Fruit fly (Drosophila melanogaster) whole organism, embryonic: ENCODE measurements around the gene Tpst.

Experiments used
- BtbVII ChIP-seq: fragments of 200-800 bp; sonication (Bioruptor generic); optimal IDR thresholded peaks from 3 replicates; lab custom pipeline; 2017; ENCODE audit warnings: missing biosample characterization, mild to moderate bottlenecking, missing genetic modification characterization
- CG10209 ChIP-seq: fragments of 200-800 bp; sonication (Bioruptor generic); optimal IDR thresholded peaks from 3 replicates; lab custom pipeline; 2017; ENCODE audit warnings: missing biosample characterization, mild to moderate bottlenecking, missing genetic modification characterization, missing genetic modification reagents
- CG10462 ChIP-seq: fragments of 200-800 bp; sonication (Bioruptor generic); optimal IDR thresholded peaks from 2 replicates; lab custom pipeline; 2016; ENCODE audit warnings: missing biosample characterization, missing genetic modification characterization
- CG13123 ChIP-seq: fragments of 200-800 bp; sonication (Bioruptor generic); optimal IDR thresholded peaks from 2 replicates; lab custom pipeline; 2016; ENCODE audit warnings: missing biosample characterization, missing genetic modification characterization
- CG13624 ChIP-seq: fragments of 200-800 bp; sonication (Bioruptor generic); optimal IDR thresholded peaks from 2 replicates; lab custom pipeline; 2016; ENCODE audit warnings: missing biosample characterization, missing genetic modification characterization
- CG14441 ChIP-seq: fragments of 200-800 bp; sonication (Bioruptor generic); IDR thresholded peaks from 2 replicates; pipeline ENCODE4 v1.3.6; 2022; ENCODE audit warnings: missing biosample characterization, missing genetic modification characterization
- CG17328 ChIP-seq: fragments of 200-800 bp; sonication (Bioruptor generic); IDR thresholded peaks from 2 replicates; pipeline ENCODE4 v1.3.6; 2022; ENCODE audit warnings: missing biosample characterization, missing genetic modification characterization
- CG18619 ChIP-seq: fragments of 200-800 bp; sonication (Bioruptor generic); optimal IDR thresholded peaks from 3 replicates; lab custom pipeline; 2017; ENCODE audit warnings: missing biosample characterization, mild to moderate bottlenecking, missing genetic modification characterization
- CG30431 ChIP-seq: fragments of 200-800 bp; sonication (Bioruptor generic); optimal IDR thresholded peaks from 2 replicates; lab custom pipeline; 2017; ENCODE audit warnings: missing biosample characterization, missing genetic modification characterization
- CG3065 ChIP-seq: fragments of 200-800 bp; sonication (Bioruptor generic); optimal IDR thresholded peaks from 2 replicates; lab custom pipeline; 2016; ENCODE audit warnings: missing biosample characterization, missing genetic modification characterization
- CG4404 ChIP-seq: fragments of 200-800 bp; sonication (Bioruptor generic); IDR thresholded peaks from 2 replicates; pipeline ENCODE4 v1.3.6; 2022; ENCODE audit warnings: missing biosample characterization, missing genetic modification characterization
- CG8281 ChIP-seq: fragments of 200-800 bp; sonication (Bioruptor generic); optimal IDR thresholded peaks from 2 replicates; lab custom pipeline; 2018; ENCODE audit warnings: missing biosample characterization, mild to moderate bottlenecking, missing genetic modification characterization, moderate library complexity
- CG8765 ChIP-seq: fragments of 200-800 bp; sonication (Bioruptor generic); IDR thresholded peaks from 2 replicates; pipeline ENCODE4 v1.3.6; 2022; ENCODE audit warnings: missing biosample characterization, missing genetic modification characterization
- CG8924 ChIP-seq: fragments of 200-800 bp; optimal IDR thresholded peaks from 3 replicates; lab custom pipeline; 2019; ENCODE audit warnings: missing biosample characterization, mild to moderate bottlenecking, missing genetic modification characterization, moderate library complexity
- CG9817 ChIP-seq: fragments of 200-800 bp; sonication (Bioruptor generic); optimal IDR thresholded peaks from 2 replicates; lab custom pipeline; 2018; ENCODE audit warnings: missing biosample characterization, mild to moderate bottlenecking, missing genetic modification characterization, moderate library complexity
- CG9932 ChIP-seq: fragments of 200-800 bp; sonication (Bioruptor generic); IDR thresholded peaks from 2 replicates; pipeline ENCODE4 v1.3.6; 2022; ENCODE audit warnings: missing biosample characterization, missing genetic modification characterization
- CrebB ChIP-seq: fragments of 200-800 bp; sonication (Bioruptor generic); optimal IDR thresholded peaks from 3 replicates; lab custom pipeline; 2018; ENCODE audit warnings: missing biosample characterization, mild to moderate bottlenecking, missing genetic modification characterization
- Dll ChIP-seq: fragments of 200-800 bp; sonication (Bioruptor generic); IDR thresholded peaks from 4 replicates; pipeline ENCODE4 v1.3.6; 2022; ENCODE audit warnings: missing biosample characterization, missing genetic modification characterization; ENCODE audit not compliant: partially characterized antibody
- Drgx ChIP-seq: fragments of 200-800 bp; sonication (Bioruptor generic); IDR thresholded peaks from 2 replicates; pipeline ENCODE4 v1.3.6; 2022; ENCODE audit warnings: missing biosample characterization, missing genetic modification characterization
- HLH54F ChIP-seq: fragments of 200-800 bp; sonication (Bioruptor generic); optimal IDR thresholded peaks from 3 replicates; lab custom pipeline; 2016; ENCODE audit warnings: missing biosample characterization, missing genetic modification characterization
- Hr39 ChIP-seq: fragments of >200 bp; optimal IDR thresholded peaks from 2 replicates; lab custom pipeline; 2017
- MTF-1 ChIP-seq: fragments of 200-800 bp; sonication (Bioruptor generic); optimal IDR thresholded peaks from 2 replicates; lab custom pipeline; 2018; ENCODE audit warnings: missing biosample characterization, mild to moderate bottlenecking, missing genetic modification characterization, borderline replicate concordance
- NC2β ChIP-seq: fragments of 200-800 bp; sonication (Bioruptor generic); optimal IDR thresholded peaks from 2 replicates; lab custom pipeline; 2016; ENCODE audit warnings: missing biosample characterization, missing genetic modification characterization
- Nf-YB ChIP-seq: fragments of 200-800 bp; sonication (Bioruptor generic); optimal IDR thresholded peaks from 3 replicates; lab custom pipeline; 2019; ENCODE audit warnings: missing biosample characterization, mild to moderate bottlenecking, missing genetic modification characterization, moderate library complexity
- PHDP ChIP-seq: fragments of 200-800 bp; sonication (Bioruptor generic); optimal IDR thresholded peaks from 3 replicates; lab custom pipeline; 2018; ENCODE audit warnings: missing biosample characterization, mild to moderate bottlenecking, missing genetic modification characterization, moderate library complexity
- Scr ChIP-seq: fragments of 200-800 bp; sonication (Bioruptor generic); IDR thresholded peaks from 2 replicates; pipeline ENCODE4 v1.3.6; 2022; ENCODE audit warnings: missing biosample characterization, missing genetic modification characterization; ENCODE audit not compliant: partially characterized antibody
- Sox102F ChIP-seq: fragments of 200-800 bp; sonication (Bioruptor generic); optimal IDR thresholded peaks from 2 replicates; lab custom pipeline; 2018; ENCODE audit warnings: missing biosample characterization, mild to moderate bottlenecking, missing genetic modification characterization, moderate library complexity
- bcd ChIP-seq: fragments of 200-800 bp; sonication (Bioruptor generic); optimal IDR thresholded peaks from 2 replicates; lab custom pipeline; 2017; ENCODE audit warnings: missing biosample characterization, mild to moderate bottlenecking, missing genetic modification characterization
- bowl ChIP-seq: fragments of 200-800 bp; sonication (Bioruptor generic); IDR thresholded peaks from 2 replicates; pipeline ENCODE4 v1.3.6; 2022; ENCODE audit warnings: missing biosample characterization, missing genetic modification characterization
- chif ChIP-seq, 2 experiments: fragments of 200-800 bp; sonication (Bioruptor generic); optimal IDR thresholded peaks; 3 replicates each; lab custom pipeline; 2016; ENCODE audit warnings: missing biosample characterization in 2 of 2, missing genetic modification characterization in 2 of 2
- chn ChIP-seq: fragments of 200-800 bp; sonication (Bioruptor generic); optimal IDR thresholded peaks from 2 replicates; lab custom pipeline; 2016; ENCODE audit warnings: missing biosample characterization, missing genetic modification characterization
- cwo ChIP-seq: fragments of 200-800 bp; sonication (Bioruptor generic); optimal IDR thresholded peaks from 3 replicates; lab custom pipeline; 2017; ENCODE audit warnings: missing biosample characterization, missing genetic modification characterization, mild to moderate bottlenecking, moderate library complexity, missing genetic modification reagents
- dm ChIP-seq: fragments of 200-800 bp; sonication (Bioruptor generic); optimal IDR thresholded peaks from 3 replicates; lab custom pipeline; 2016; ENCODE audit warnings: missing biosample characterization, missing genetic modification characterization
- en ChIP-seq: fragments of 200-800 bp; sonication (Bioruptor generic); optimal IDR thresholded peaks from 2 replicates; lab custom pipeline; 2016; ENCODE audit warnings: missing biosample characterization, missing genetic modification characterization
- fd96Cb ChIP-seq: fragments of 200-800 bp; sonication (Bioruptor generic); optimal IDR thresholded peaks from 2 replicates; lab custom pipeline; 2018; ENCODE audit warnings: missing biosample characterization, mild to moderate bottlenecking, missing genetic modification characterization, moderate library complexity
- knrl ChIP-seq: fragments of 200-800 bp; sonication (Bioruptor generic); IDR thresholded peaks from 3 replicates; pipeline ENCODE4 v1.3.6; 2022; ENCODE audit warnings: missing biosample characterization, missing genetic modification characterization; ENCODE audit not compliant: partially characterized antibody
- nerfin-2 ChIP-seq: fragments of 200-800 bp; sonication (Bioruptor generic); IDR thresholded peaks from 2 replicates; pipeline ENCODE4 v1.3.6; 2022; ENCODE audit warnings: missing biosample characterization, missing genetic modification characterization; ENCODE audit not compliant: partially characterized antibody
- org-1 ChIP-seq: fragments of 200-800 bp; sonication (Bioruptor generic); optimal IDR thresholded peaks from 2 replicates; lab custom pipeline; 2017; ENCODE audit warnings: missing biosample characterization, missing genetic modification characterization
- pfk ChIP-seq: fragments of 200-800 bp; sonication (Bioruptor generic); optimal IDR thresholded peaks from 2 replicates; lab custom pipeline; 2018; ENCODE audit warnings: missing biosample characterization, mild to moderate bottlenecking, missing genetic modification characterization, moderate library complexity
- sens ChIP-seq: fragments of 200-800 bp; sonication (Bioruptor generic); peaks from one replicate; lab custom pipeline; 2016; ENCODE audit warnings: missing biosample characterization, missing genetic modification characterization
- sna ChIP-seq: fragments of 200-800 bp; sonication (Bioruptor generic); IDR thresholded peaks from 2 replicates; pipeline ENCODE4 v1.3.6; 2022; ENCODE audit warnings: missing biosample characterization, missing genetic modification characterization; ENCODE audit not compliant: partially characterized antibody
- unpg ChIP-seq: fragments of 200-800 bp; sonication (Bioruptor generic); optimal IDR thresholded peaks from 3 replicates; lab custom pipeline; 2018; ENCODE audit warnings: missing biosample characterization, mild to moderate bottlenecking, missing genetic modification characterization, moderate library complexity
- yki ChIP-seq: fragments of >200 bp; optimal IDR thresholded peaks from 3 replicates; lab custom pipeline; 2018
- zen ChIP-seq: fragments of 200-800 bp; sonication (Bioruptor generic); optimal IDR thresholded peaks from 3 replicates; lab custom pipeline; 2018; ENCODE audit warnings: missing biosample characterization, mild to moderate bottlenecking, missing genetic modification characterization, moderate library complexity

Tpst gene

dm6 chrX:13616417-13617050, 52.9 kb downstream of the Tpst start, which contains the start of the genes tth and Tango2 (continued):
- TF ChIP-seq CG8281: no peak
- TF ChIP-seq knrl (GFP tag; lab: Robert Waterston, UW): peak; percentile 69
- TF ChIP-seq zen (tag; lab: Kevin White, UChicago): peak; percentile 63
- peak; percentile 67 for TF ChIP-seq cwo (GFP tag; lab: Kevin White, UChicago)
- TF ChIP-seq fd96Cb (tag; lab: Kevin White, UChicago): peak; percentile 43
- TF ChIP-seq sna: peak; percentile 19; the same call in 1 of the 2 replicates
- peak; percentile 30 for TF ChIP-seq Nf-YB (GFP tag; lab: Kevin White, UChicago)
- peak; percentile 75 for TF ChIP-seq CG8924 (tag; lab: Kevin White, UChicago)
- TF ChIP-seq CG9817 (tag; lab: Kevin White, UChicago): peak; percentile 80
- TF ChIP-seq en (GFP tag; lab: Kevin White, UChicago): peak; percentile 6
- TF ChIP-seq pfk (GFP tag; lab: Kevin White, UChicago): no peak
- peak; percentile 63 for TF ChIP-seq Drgx
- TF ChIP-seq org-1 (GFP tag; lab: Kevin White, UChicago): peak; percentile 59
- peak; percentile 51 for TF ChIP-seq BtbVII (GFP tag; lab: Kevin White, UChicago)
- peak; percentile 71 for TF ChIP-seq Dll (GFP tag; lab: Robert Waterston, UW)
- TF ChIP-seq CG10462 (GFP tag; lab: Kevin White, UChicago): peak; percentile 58
- no peak for TF ChIP-seq Sox102F
- TF ChIP-seq nerfin-2 (GFP tag; lab: Robert Waterston, UW): no peak
- TF ChIP-seq CG4404: peak; percentile 77
- peak; percentile 58 for TF ChIP-seq HLH54F (GFP tag; lab: Kevin White, UChicago)
- TF ChIP-seq unpg: peak; percentile 75
- peak; percentile 60 for TF ChIP-seq CG13624 (GFP tag; lab: Kevin White, UChicago)
- TF ChIP-seq yki: no peak
- no peak for TF ChIP-seq Hr39 (lab: Kevin White, UChicago)
- peak; percentile 63 for TF ChIP-seq CG14441 (GFP tag; lab: Robert Waterston, UW)
- no peak for TF ChIP-seq CG30431
- peak; percentile 52 for TF ChIP-seq NC2β
- TF ChIP-seq PHDP (tag; lab: Kevin White, UChicago): peak; percentile 76
- TF ChIP-seq chn (GFP tag; lab: Kevin White, UChicago): peak; percentile 51
- peak; percentile 72 for TF ChIP-seq Scr (GFP tag; lab: Robert Waterston, UW)
- peak; percentile 46 for TF ChIP-seq CG13123 (GFP tag; lab: Kevin White, UChicago)
- peak; percentile 59 for TF ChIP-seq CG8765 (GFP tag; lab: Robert Waterston, UW)
- TF ChIP-seq bcd: peak; percentile 69
- peak; percentile 59 for TF ChIP-seq CG10209 (GFP tag; lab: Kevin White, UChicago)
- no peak for TF ChIP-seq MTF-1 (GFP tag; lab: Kevin White, UChicago)
- peak; percentile 70 for TF ChIP-seq CG17328 (GFP tag; lab: Robert Waterston, UW)
- TF ChIP-seq chif (GFP tag; optimal IDR thresholded peaks at IDR 0.05; lab: Kevin White, UChicago): peak in 1 of 2 experiments; percentile 65
- TF ChIP-seq sens (GFP tag; lab: Kevin White, UChicago): peak; percentile 96
- TF ChIP-seq CG18619 (GFP tag; lab: Kevin White, UChicago): peak; percentile 60
- peak; percentile 46 for TF ChIP-seq CrebB
- TF ChIP-seq bowl (GFP tag; lab: Robert Waterston, UW): no peak
- no peak for TF ChIP-seq CG3065
- TF ChIP-seq CG9932 (GFP tag; lab: Robert Waterston, UW): peak; percentile 87
- TF ChIP-seq dm (GFP tag; lab: Kevin White, UChicago): no peak
